Fruit fly (Drosophila melanogaster) whole organism, wandering third instar larva: ENCODE results near the gene Tmx3.
A peak's percentile ranks its signal among the peaks of the same experiment; 100 is the strongest.

ENCODE experiments used
- CrebA ChIP-seq: fragments of 200-800 bp; sonication (Bioruptor generic); optimal IDR thresholded peaks from 2 replicates; lab custom pipeline; 2016; ENCODE audit warnings: missing biosample characterization, mild to moderate bottlenecking, missing genetic modification characterization, borderline replicate concordance
- Myc ChIP-seq: fragments of >200 bp; optimal IDR thresholded peaks from 2 replicates; lab custom pipeline; 2017

DNA sequence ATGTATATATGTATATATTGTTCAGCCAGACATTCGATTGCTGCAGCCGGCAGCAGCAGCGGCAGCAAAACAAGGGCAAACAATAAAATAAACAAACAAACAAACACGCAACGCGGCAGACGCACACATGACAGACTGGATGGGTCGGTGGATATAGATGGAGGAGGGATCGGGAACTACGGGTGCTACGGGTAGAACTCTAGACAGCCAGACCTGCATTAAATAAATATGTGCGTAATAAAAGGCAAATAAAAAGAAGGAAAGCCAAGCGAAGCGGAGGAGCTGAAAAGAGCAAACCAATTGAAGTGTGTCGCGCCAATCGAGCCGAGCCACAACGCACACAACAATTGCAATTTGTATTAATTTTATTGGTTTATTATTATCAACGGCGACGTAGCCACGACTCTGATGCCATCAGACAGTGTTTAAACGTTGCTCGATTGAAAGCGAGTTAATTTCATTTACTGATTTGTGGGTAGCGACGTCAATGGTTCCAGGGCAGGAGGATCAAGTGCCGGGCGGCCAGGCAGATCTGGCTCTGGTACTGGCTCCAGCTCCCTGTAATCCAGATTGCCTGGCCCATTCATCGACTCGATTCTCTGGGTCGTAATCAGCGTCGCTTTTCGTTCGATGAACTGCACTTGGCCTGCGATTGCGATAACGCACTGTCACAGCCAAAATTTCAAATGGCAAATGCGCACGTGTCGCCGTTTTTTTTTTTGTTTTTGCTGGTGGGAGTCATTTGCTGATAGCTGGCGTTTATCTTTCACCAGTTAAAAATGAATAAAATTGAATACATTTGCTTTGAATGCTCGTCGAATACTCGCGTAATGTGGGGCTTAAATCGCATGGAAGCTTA is 34.8 kb upstream of the Tmx3 start:
- TF ChIP-seq Myc (lab: Kevin White, UChicago) (no peak), CrebA (GFP tag; lab: Kevin White, UChicago) (peak; percentile 62)
